Fruit fly (Drosophila melanogaster): ENCODE data around the gene smog.

smog gene

DNA sequence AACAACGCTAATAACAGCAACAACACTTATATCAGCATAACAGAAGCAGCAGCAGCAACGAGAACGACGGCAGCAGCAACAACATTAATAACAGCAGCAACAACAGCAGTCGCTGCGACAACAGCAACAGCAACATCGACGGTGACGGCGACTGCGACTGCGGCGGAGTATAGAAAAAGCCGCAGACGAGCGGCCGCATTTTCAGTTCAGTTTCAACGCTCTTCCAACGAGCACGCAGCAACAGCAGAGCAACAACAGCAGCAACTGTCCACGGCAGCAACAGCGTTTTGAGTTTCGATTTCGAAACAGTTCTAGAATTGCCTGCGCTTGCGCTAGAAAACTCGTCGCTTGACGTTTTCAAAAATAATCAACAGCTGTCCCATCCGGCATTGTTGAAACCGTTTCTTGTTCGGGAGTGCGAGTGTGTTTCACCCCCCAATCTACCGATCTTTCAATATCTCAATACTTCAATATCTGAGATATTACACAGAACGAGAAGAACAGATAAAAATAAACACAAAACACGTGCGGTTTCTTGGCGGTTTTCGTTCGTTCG lies 39.3 kb downstream of the smog start, which contains the start of gene CG3036 (continued):
- TF ChIP-seq mam (GFP tag; optimal IDR thresholded peaks at IDR 0.05) = no peak
- TF ChIP-seq CG8765 (GFP tag; IDR thresholded peaks at IDR 0.05) = peak; percentile 49; the same call in 1 of the 2 replicates
- no peak for TF ChIP-seq CG1024 (GFP tag; IDR thresholded peaks at IDR 0.05)
- TF ChIP-seq CG12769 (tag; optimal IDR thresholded peaks at IDR 0.05) = peak; percentile 91
- peak; percentile 17 for TF ChIP-seq CHES-1-like (GFP tag; optimal IDR thresholded peaks at IDR 0.05)
- TF ChIP-seq sqz (GFP tag; optimal IDR thresholded peaks at IDR 0.05) = no peak
- TF ChIP-seq Antp (GFP tag; optimal IDR thresholded peaks at IDR 0.05) = peak; percentile 29
- peak; percentile 55 for TF ChIP-seq CG3163 (GFP tag; optimal IDR thresholded peaks at IDR 0.05)
- TF ChIP-seq zen2 (GFP tag; IDR thresholded peaks at IDR 0.05; ENCODE audit: partially characterized antibody) = no peak; the same call in 2 of the 3 replicates
- TF ChIP-seq lilli (GFP tag; optimal IDR thresholded peaks at IDR 0.05) = peak; percentile 57
- no peak for TF ChIP-seq Atf3 (GFP tag; optimal IDR thresholded peaks at IDR 0.05)
- TF ChIP-seq CG1603 (tag; optimal IDR thresholded peaks at IDR 0.05) = peak; percentile 31
- TF ChIP-seq CG12155 (GFP tag; optimal IDR thresholded peaks at IDR 0.05) = peak; percentile 76
- peak; percentile 43 for TF ChIP-seq NC2β (GFP tag; optimal IDR thresholded peaks at IDR 0.05)
- peak; percentile 49 for TF ChIP-seq D19A (tag; optimal IDR thresholded peaks at IDR 0.05)
- peak; percentile 98 for TF ChIP-seq chinmo (GFP tag; IDR thresholded peaks at IDR 0.05; ENCODE audit: partially characterized antibody)
- peak; percentile 42; the same call in 1 of the 2 replicates for TF ChIP-seq hbn (GFP tag; IDR thresholded peaks at IDR 0.05; ENCODE audit: partially characterized antibody)
- TF ChIP-seq CG10267 (tag; optimal IDR thresholded peaks at IDR 0.05) = peak; percentile 51
- peak; percentile 28 for TF ChIP-seq CG12236 (GFP tag; optimal IDR thresholded peaks at IDR 0.05)
- TF ChIP-seq sna (GFP tag; IDR thresholded peaks at IDR 0.05; ENCODE audit: partially characterized antibody) = peak; percentile 62
- TF ChIP-seq Eip74EF (GFP tag; optimal IDR thresholded peaks at IDR 0.05) = peak in 1 of 2 experiments; percentile 24
- peak; percentile 60; the same call in 2 of the 3 replicates for TF ChIP-seq mld (GFP tag; IDR thresholded peaks at IDR 0.05; ENCODE audit: partially characterized antibody)
- TF ChIP-seq en (GFP tag; optimal IDR thresholded peaks at IDR 0.05) = no peak
- TF ChIP-seq dm (GFP tag; optimal IDR thresholded peaks at IDR 0.05) = peak; percentile 71
- peak; percentile 57; the same call in 2 of the 3 replicates for TF ChIP-seq CG34224 (GFP tag; IDR thresholded peaks at IDR 0.05; ENCODE audit: partially characterized antibody)
- peak; percentile 80 for TF ChIP-seq Aef1 (GFP tag; IDR thresholded peaks at IDR 0.05)
- TF ChIP-seq CG5953 (GFP tag; IDR thresholded peaks at IDR 0.05) = no peak
- no peak for TF ChIP-seq Usf (GFP tag; optimal IDR thresholded peaks at IDR 0.05)
- TF ChIP-seq caup (GFP tag; optimal IDR thresholded peaks at IDR 0.05; ENCODE audit: severe bottlenecking) = peak; percentile 69
- TF ChIP-seq CG2889 (GFP tag; IDR thresholded peaks at IDR 0.05) = no peak
- peak; percentile 21; the same call in 1 of the 2 replicates for TF ChIP-seq nerfin-2 (GFP tag; IDR thresholded peaks at IDR 0.05; ENCODE audit: partially characterized antibody)
- TF ChIP-seq B-H2 (GFP tag; optimal IDR thresholded peaks at IDR 0.05) = peak; percentile 25
- TF ChIP-seq Sry-β (GFP tag; optimal IDR thresholded peaks at IDR 0.05) = no peak
- peak; percentile 48; the same call in 2 of the 3 replicates for TF ChIP-seq CG6791 (GFP tag; IDR thresholded peaks at IDR 0.05; ENCODE audit: partially characterized antibody)
- TF ChIP-seq insv (GFP tag; optimal IDR thresholded peaks at IDR 0.05) = no peak
- peak; percentile 55 for TF ChIP-seq unc-4 (GFP tag; IDR thresholded peaks at IDR 0.05; ENCODE audit: partially characterized antibody)
- TF ChIP-seq MESR4 (GFP tag; optimal IDR thresholded peaks at IDR 0.05) = peak; percentile 27
- TF ChIP-seq CG2199 (GFP tag; IDR thresholded peaks at IDR 0.05) = peak; percentile 92
- peak; percentile 74; the same call in 1 of the 2 replicates for TF ChIP-seq Bgb (GFP tag; IDR thresholded peaks at IDR 0.05; ENCODE audit: partially characterized antibody)
- peak; percentile 50 for TF ChIP-seq pb (GFP tag; optimal IDR thresholded peaks at IDR 0.05)
- TF ChIP-seq nerfin-1 (tag; optimal IDR thresholded peaks at IDR 0.05) = peak; percentile 37
- TF ChIP-seq tin (GFP tag; optimal IDR thresholded peaks at IDR 0.05) = no peak
- TF ChIP-seq Mad (GFP tag; optimal IDR thresholded peaks at IDR 0.05) = peak; percentile 18
- TF ChIP-seq CG34376 (GFP tag; optimal IDR thresholded peaks at IDR 0.05) = peak; percentile 30
- no peak for TF ChIP-seq Rx (GFP tag; IDR thresholded peaks at IDR 0.05)
- no peak for TF ChIP-seq Abd-B (GFP tag; optimal IDR thresholded peaks at IDR 0.05)
- no peak for TF ChIP-seq dysf (GFP tag; IDR thresholded peaks at IDR 0.05)
- peak; percentile 48 for TF ChIP-seq CG9727 (GFP tag; optimal IDR thresholded peaks at IDR 0.05)
